Worm (Caenorhabditis elegans) whole organism, L1 larva: ENCODE measurements around the gene F47B8.13.

Experiments
- Y116A8C.19 ChIP-seq: sonication (generic microtip); optimal IDR thresholded peaks from 2 replicates; lab custom pipeline; 2016; ENCODE audit warnings: missing compliant biosample characterization, missing genetic modification characterization, borderline replicate concordance
- ama-1 ChIP-seq: fragments of 150-350 bp; optimal IDR thresholded peaks from 2 replicates; lab custom pipeline; 2014
- ceh-8 ChIP-seq: fragments of 200-800 bp; sonication (Bioruptor generic); optimal IDR thresholded peaks from 2 replicates; lab custom pipeline; 2018; ENCODE audit warnings: mild to moderate bottlenecking, missing genetic modification characterization, moderate library complexity, missing compliant biosample characterization
- ceh-82 ChIP-seq, 3 experiments: fragments of 150-350 bp in 1 of 3; sonication (generic microtip) in 2 of 3; optimal IDR thresholded peaks; 2 replicates each; lab custom pipeline; 2014 to 2017; ENCODE audit warnings: missing biosample characterization in 3 of 3, missing genetic modification characterization in 3 of 3
- ceh-90 ChIP-seq: sonication (generic microtip); optimal IDR thresholded peaks from 2 replicates; lab custom pipeline; 2016; ENCODE audit warnings: missing genetic modification characterization, missing compliant biosample characterization
- efl-1 ChIP-seq, 4 experiments: fragments of 150-350 bp; optimal IDR thresholded peaks in 3 of 4; peaks in 1 of 4; 1 replicate in 1 of 4; 2 replicates in 3 of 4; lab custom pipeline; 2014; ENCODE audit warnings: missing biosample characterization in 2 of 4, missing genetic modification characterization in 2 of 4, missing genetic modification reagents in 2 of 4
- egl-13 ChIP-seq: sonication (generic microtip); optimal IDR thresholded peaks from 2 replicates; lab custom pipeline; 2016; ENCODE audit warnings: missing genotype, missing genetic modification reagents, missing genetic modification characterization, missing compliant biosample characterization
- egl-27 ChIP-seq, 2 experiments: fragments of 150-350 bp in 1 of 2; sonication (generic microtip); optimal IDR thresholded peaks; 3 replicates each; lab custom pipeline; 2017 to 2018; ENCODE audit warnings: missing biosample characterization in 2 of 2, missing genetic modification characterization in 2 of 2, missing genetic modification reagents in 2 of 2
- ets-5 ChIP-seq: fragments of 200-800 bp; sonication (Bioruptor generic); IDR thresholded peaks from 2 replicates; pipeline ENCODE4 v1.3.6; 2022; ENCODE audit warnings: missing genetic modification characterization, missing compliant biosample characterization
- fkh-10 ChIP-seq: sonication (generic microtip); optimal IDR thresholded peaks from 2 replicates; lab custom pipeline; 2017; ENCODE audit warnings: missing biosample characterization, missing genetic modification reagents, missing genetic modification characterization
- fkh-4 ChIP-seq: sonication (generic microtip); optimal IDR thresholded peaks from 2 replicates; lab custom pipeline; 2016; ENCODE audit warnings: missing compliant biosample characterization, missing genetic modification characterization, borderline replicate concordance
- fkh-8 ChIP-seq: sonication (generic microtip); optimal IDR thresholded peaks from 2 replicates; lab custom pipeline; 2016; ENCODE audit warnings: mild to moderate bottlenecking, missing genetic modification characterization, missing compliant biosample characterization
- hpl-2 ChIP-seq: fragments of 150-350 bp; optimal IDR thresholded peaks from 2 replicates; lab custom pipeline; 2014; ENCODE audit warnings: missing biosample characterization, missing genetic modification reagents, missing genetic modification characterization
- irx-1 ChIP-seq: sonication (generic microtip); optimal IDR thresholded peaks from 2 replicates; lab custom pipeline; 2016; ENCODE audit warnings: missing genetic modification characterization, missing compliant biosample characterization
- jun-1 ChIP-seq: fragments of 150-350 bp; optimal IDR thresholded peaks from 2 replicates; lab custom pipeline; 2014; ENCODE audit warnings: missing biosample characterization, missing genetic modification reagents, missing genetic modification characterization
- lin-14 ChIP-seq: fragments of 200-800 bp; sonication (Bioruptor generic); optimal IDR thresholded peaks from 2 replicates; lab custom pipeline; 2018; ENCODE audit warnings: mild to moderate bottlenecking, missing genetic modification characterization, moderate library complexity, missing compliant biosample characterization
- lin-15B ChIP-seq: fragments of 150-350 bp; sonication (generic microtip); optimal IDR thresholded peaks from 3 replicates; lab custom pipeline; 2014; ENCODE audit warnings: missing biosample characterization, missing genetic modification characterization
- lin-35 ChIP-seq, 2 experiments: fragments of 150-350 bp; optimal IDR thresholded peaks; 2 replicates each; lab custom pipeline; 2014; ENCODE audit warnings: missing biosample characterization in 2 of 2, missing genetic modification characterization in 2 of 2, missing genetic modification reagents in 2 of 2
- lir-3 ChIP-seq: sonication (generic microtip); optimal IDR thresholded peaks from 2 replicates; lab custom pipeline; 2016; ENCODE audit warnings: mild to moderate bottlenecking, missing genetic modification characterization, moderate library complexity, missing compliant biosample characterization; ENCODE audit not compliant: poor library complexity
- mep-1 ChIP-seq: fragments of 150-350 bp; optimal IDR thresholded peaks from 2 replicates; lab custom pipeline; 2014; ENCODE audit warnings: missing biosample characterization, missing genetic modification characterization
- nhr-19 ChIP-seq: fragments of 200-800 bp; sonication (Bioruptor generic); conservative IDR thresholded peaks from 2 replicates; pipeline ENCODE4 v1.3.6; 2022; ENCODE audit warnings: missing genetic modification characterization, missing compliant biosample characterization
- nhr-20 ChIP-seq: sonication (generic microtip); optimal IDR thresholded peaks from 2 replicates; lab custom pipeline; 2016; ENCODE audit warnings: mild to moderate bottlenecking, missing genetic modification characterization, missing compliant biosample characterization
- nhr-237 ChIP-seq: fragments of 150-350 bp; optimal IDR thresholded peaks from 2 replicates; lab custom pipeline; 2014; ENCODE audit warnings: missing biosample characterization, missing genetic modification characterization
- nhr-28 ChIP-seq: fragments of 150-350 bp; optimal IDR thresholded peaks from 2 replicates; lab custom pipeline; 2014; ENCODE audit warnings: missing biosample characterization, missing genetic modification characterization
- nhr-47 ChIP-seq: sonication (generic microtip); optimal IDR thresholded peaks from 2 replicates; lab custom pipeline; 2016; ENCODE audit warnings: mild to moderate bottlenecking, missing genetic modification characterization, moderate library complexity, missing compliant biosample characterization
- nhr-90 ChIP-seq: sonication (generic microtip); optimal IDR thresholded peaks from 2 replicates; lab custom pipeline; 2016; ENCODE audit warnings: mild to moderate bottlenecking, missing genetic modification characterization, missing compliant biosample characterization; ENCODE audit not compliant: poor library complexity
- pax-3 ChIP-seq: fragments of 200-800 bp; sonication (Bioruptor generic); optimal IDR thresholded peaks from 2 replicates; lab custom pipeline; 2018; ENCODE audit warnings: mild to moderate bottlenecking, missing genetic modification characterization, moderate library complexity, missing compliant biosample characterization
- pqm-1 ChIP-seq: sonication (generic microtip); optimal IDR thresholded peaks from 3 replicates; lab custom pipeline; 2017; ENCODE audit warnings: missing biosample characterization, missing genetic modification characterization
- skn-1 ChIP-seq: fragments of 150-350 bp; optimal IDR thresholded peaks from 2 replicates; lab custom pipeline; 2014; ENCODE audit warnings: missing biosample characterization, missing genetic modification characterization
- sox-4 ChIP-seq: sonication (generic microtip); optimal IDR thresholded peaks from 2 replicates; lab custom pipeline; 2016; ENCODE audit warnings: missing genetic modification characterization, missing compliant biosample characterization
- swsn-7 ChIP-seq: sonication (generic microtip); optimal IDR thresholded peaks from 2 replicates; lab custom pipeline; 2016; ENCODE audit warnings: missing genetic modification characterization, missing compliant biosample characterization
- tbx-2 ChIP-seq: sonication (generic microtip); optimal IDR thresholded peaks from 2 replicates; lab custom pipeline; 2016; ENCODE audit warnings: missing genetic modification characterization, missing compliant biosample characterization
- xbp-1 ChIP-seq: sonication (generic microtip); optimal IDR thresholded peaks from 2 replicates; lab custom pipeline; 2016; ENCODE audit warnings: missing genetic modification characterization, missing compliant biosample characterization

Gene F47B8.13

DNA sequence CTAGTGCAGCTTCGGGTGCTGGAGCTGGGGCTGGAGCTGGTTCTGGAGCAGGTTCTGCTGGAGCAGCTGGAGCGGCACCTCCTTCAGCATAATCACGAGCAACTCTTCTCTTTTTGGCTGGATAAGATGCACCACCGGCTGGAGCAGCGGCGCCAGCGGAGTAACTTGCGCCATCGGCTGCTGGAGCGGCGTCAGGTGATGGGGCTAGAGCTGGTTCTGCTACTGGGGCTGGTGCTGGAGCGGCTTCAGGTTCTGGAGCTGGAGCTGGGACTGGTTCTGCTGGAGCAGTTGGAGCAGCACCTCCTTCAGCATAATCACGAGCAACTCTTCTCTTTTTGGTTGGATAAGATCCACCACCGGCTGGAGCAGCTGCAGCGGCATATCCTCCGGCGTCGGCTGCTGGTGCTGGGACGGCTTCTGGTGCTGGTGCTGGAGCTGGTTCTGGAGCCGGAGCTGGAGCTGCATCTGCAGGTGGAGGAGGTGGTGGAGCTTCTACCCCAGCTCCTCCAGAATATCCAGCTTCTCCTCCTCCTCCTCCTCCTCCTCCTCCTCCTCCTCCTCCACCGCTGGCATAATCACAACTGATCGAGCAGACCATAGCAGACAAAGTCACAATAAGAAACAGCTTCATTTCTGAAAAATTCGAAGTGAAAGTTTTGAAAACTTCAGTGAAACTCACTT lies at the start of gene F47B8.13:
F47B8.13 (minus strand) TSS at position 631 of the 681 bp plus-strand sequence.
- TF ChIP-seq ceh-8 (GFP tag; lab: Kevin White, UChicago) (peak; percentile 40), ceh-90 (tag; lab: Kevin White, UChicago) (no peak)

DNA sequence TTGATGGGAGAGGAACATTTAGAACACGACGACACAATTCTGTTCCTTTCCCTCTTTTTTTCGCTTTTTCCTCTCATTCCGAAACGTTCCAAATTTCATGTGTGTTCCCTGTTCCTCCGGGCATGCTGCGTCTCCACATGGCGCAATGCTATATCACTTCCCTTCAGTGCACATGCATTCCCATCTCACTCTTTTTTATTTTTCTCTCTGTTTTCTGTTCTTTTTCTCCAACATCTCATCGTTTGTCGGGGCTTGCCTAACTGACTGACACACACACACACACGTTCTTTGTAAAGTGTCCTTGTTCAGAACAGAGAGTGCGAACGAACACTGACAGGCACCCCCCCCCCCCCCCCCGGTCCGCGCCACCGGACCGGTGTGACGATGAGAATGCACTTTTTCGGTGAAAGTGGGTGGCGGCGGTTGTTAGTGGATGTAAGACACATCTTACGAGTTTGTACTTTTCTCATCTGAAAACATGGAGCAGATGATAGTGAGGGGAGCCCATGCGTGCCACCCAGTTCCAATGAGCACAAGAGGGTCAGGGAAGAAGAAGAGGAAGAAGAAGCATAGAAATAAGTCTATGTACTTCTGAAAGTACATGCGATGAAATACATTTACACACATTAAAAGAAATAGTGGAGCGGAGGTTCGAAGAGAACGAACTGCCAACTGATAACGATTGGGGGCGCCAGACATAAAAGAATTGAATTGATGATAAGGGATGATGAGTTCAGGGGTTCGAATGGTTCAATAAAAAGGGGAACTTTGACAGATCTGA lies 48.9 kb upstream of the F47B8.13 start:
- TF ChIP-seq xbp-1 (tag; lab: Kevin White, UChicago), result no peak
- no peak for TF ChIP-seq ama-1 (lab: Kevin White, UChicago)
- no peak for TF ChIP-seq nhr-19 (GFP tag; lab: Robert Waterston, UW)
- TF ChIP-seq nhr-20 (tag; lab: Kevin White, UChicago), result no peak
- no peak for TF ChIP-seq ceh-8 (GFP tag; lab: Kevin White, UChicago)
- no peak for TF ChIP-seq egl-13 (tag; lab: Kevin White, UChicago)
- TF ChIP-seq swsn-7 (tag; lab: Kevin White, UChicago), result no peak
- TF ChIP-seq nhr-237, result no peak
- TF ChIP-seq egl-27 (tag; optimal IDR thresholded peaks at IDR 0.05; lab: Kevin White, UChicago), result no peak
- TF ChIP-seq sox-4 (tag; lab: Kevin White, UChicago), result no peak
- TF ChIP-seq lir-3 (tag; lab: Kevin White, UChicago), result no peak
- no peak for TF ChIP-seq efl-1 (optimal IDR thresholded peaks at IDR 0.05; lab: Kevin White, UChicago)
- no peak for TF ChIP-seq efl-1 (GFP tag; optimal IDR thresholded peaks at IDR 0.05 in 1 of 2; lab: Kevin White, UChicago)
- TF ChIP-seq hpl-2 (GFP tag; lab: Kevin White, UChicago), result no peak
- no peak for TF ChIP-seq ets-5 (GFP tag; lab: Robert Waterston, UW)
- no peak for TF ChIP-seq irx-1
- TF ChIP-seq pqm-1, result no peak

ce11 chrV:14366487-14366962 lies 47.0 kb upstream of the F47B8.13 start:
- TF ChIP-seq lin-35 (GFP tag; optimal IDR thresholded peaks at IDR 0.05; lab: Kevin White, UChicago) (peak in 1 of 2 experiments; percentile 2), pax-3 (tag; lab: Kevin White, UChicago) (peak; percentile 41), lin-14 (GFP tag; lab: Kevin White, UChicago) (peak; percentile 66), skn-1 (tag; lab: Kevin White, UChicago) (no peak), fkh-10 (GFP tag; lab: Kevin White, UChicago) (peak; percentile 66), lin-15B (tag; lab: Kevin White, UChicago) (no peak), hpl-2 (GFP tag; lab: Kevin White, UChicago) (no peak), jun-1 (tag; lab: Kevin White, UChicago) (peak; percentile 60), fkh-8 (tag; lab: Kevin White, UChicago) (peak; percentile 7), Y116A8C.19 (tag; lab: Kevin White, UChicago) (no peak), nhr-47 (tag; lab: Kevin White, UChicago) (peak; percentile 31), ceh-82 (tag; optimal IDR thresholded peaks at IDR 0.05; lab: Kevin White, UChicago) (peak in 1 of 3 experiments; percentile 18), ama-1 (lab: Kevin White, UChicago) (no peak), nhr-28 (tag; lab: Kevin White, UChicago) (no peak), mep-1 (no peak), nhr-90 (no peak), fkh-4 (tag; lab: Kevin White, UChicago) (no peak), ets-5 (GFP tag; lab: Robert Waterston, UW) (no peak), tbx-2 (tag; lab: Kevin White, UChicago) (no peak)
